Worm (Caenorhabditis elegans): Measurements from ENCODE around the gene mod-1.

Gene mod-1

ce11 chrV:8936791-8937475 is 23.1 kb upstream of the mod-1 start (continued):
- no peak for TF ChIP-seq hmg-1.1 (GFP tag; IDR thresholded peaks at IDR 0.05)
- TF ChIP-seq F26F4.8 (GFP tag; conservative IDR thresholded peaks at IDR 0.05): no peak
- TF ChIP-seq dmd-6 (GFP tag; IDR thresholded peaks at IDR 0.05): peak; percentile 8; the same call in 1 of the 2 replicates
- peak; percentile 8 for TF ChIP-seq ama-1 (optimal IDR thresholded peaks at IDR 0.05)
- TF ChIP-seq T26A8.4 (GFP tag; IDR thresholded peaks at IDR 0.05): no peak
- TF ChIP-seq lin-13 (GFP tag; optimal IDR thresholded peaks at IDR 0.05): no peak
- no peak for TF ChIP-seq zfp-2 (tag; optimal IDR thresholded peaks at IDR 0.05)
- no peak for TF ChIP-seq aly-2 (tag; optimal IDR thresholded peaks at IDR 0.05)

- TF ChIP-seq lsy-2 (tag; optimal IDR thresholded peaks at IDR 0.05): peak in 1 of 2 experiments; percentile 71
- peak in 1 of 2 experiments; percentile 98 for TF ChIP-seq unc-62 (GFP tag; optimal IDR thresholded peaks at IDR 0.05 in 1 of 2)
- no peak for TF ChIP-seq unc-62 (tag; optimal IDR thresholded peaks at IDR 0.05)
- TF ChIP-seq lin-29 (GFP tag; IDR thresholded peaks at IDR 0.05): peak; percentile 69; the same call in 1 of the 2 replicates
- TF ChIP-seq F26F4.8 (GFP tag; conservative IDR thresholded peaks at IDR 0.05): no peak
- no peak for TF ChIP-seq D1046.2 (GFP tag; IDR thresholded peaks at IDR 0.05)
- peak; percentile 88 for TF ChIP-seq nhr-25 (tag; optimal IDR thresholded peaks at IDR 0.05; ENCODE audit: borderline replicate concordance, insufficient read depth)
- no peak for TF ChIP-seq R02D3.7 (tag; optimal IDR thresholded peaks at IDR 0.05)
- TF ChIP-seq nhr-42 (GFP tag; IDR thresholded peaks at IDR 0.05): peak; percentile 77; the same call in 1 of the 2 replicates
- no peak for TF ChIP-seq zag-1 (tag; optimal IDR thresholded peaks at IDR 0.05)
- TF ChIP-seq fos-1 (tag; optimal IDR thresholded peaks at IDR 0.05): no peak
- peak; percentile 54 for TF ChIP-seq mxl-3 (GFP tag; optimal IDR thresholded peaks at IDR 0.05)
- TF ChIP-seq nhr-41 (GFP tag; IDR thresholded peaks at IDR 0.05): no peak
- TF ChIP-seq hif-1 (tag; optimal IDR thresholded peaks at IDR 0.05): peak in 1 of 2 experiments; percentile 64
- TF ChIP-seq zfp-3 (GFP tag; conservative IDR thresholded peaks at IDR 0.05): peak; percentile 93
- no peak for TF ChIP-seq snpc-4 (tag; optimal IDR thresholded peaks at IDR 0.05)
- peak; percentile 70 for TF ChIP-seq T26A8.4 (GFP tag; IDR thresholded peaks at IDR 0.05)
- TF ChIP-seq spr-3 (GFP tag; optimal IDR thresholded peaks at IDR 0.05): peak; percentile 76
- TF ChIP-seq dmd-8 (GFP tag; IDR thresholded peaks at IDR 0.05): no peak
- TF ChIP-seq nhr-6 (tag; optimal IDR thresholded peaks at IDR 0.05): peak; percentile 4
- peak; percentile 45; the same call in 1 of the 2 replicates for TF ChIP-seq arid-1 (GFP tag; conservative IDR thresholded peaks at IDR 0.05)
- TF ChIP-seq nhr-11 (tag; optimal IDR thresholded peaks at IDR 0.05): peak; percentile 88
- 0 out of 4 replicates have a peak, but pooled peaks of 1 of the 2 experiments have one; percentile 65 for TF ChIP-seq madf-5 (GFP tag; IDR thresholded peaks at IDR 0.05)
- no peak for TF ChIP-seq ceh-32 (tag; optimal IDR thresholded peaks at IDR 0.05; ENCODE audit: poor library complexity)
- TF ChIP-seq tag-97 (GFP tag; IDR thresholded peaks at IDR 0.05): no peak
- no peak for TF ChIP-seq ces-1 (GFP tag; optimal IDR thresholded peaks at IDR 0.05)
- TF ChIP-seq ztf-11 (tag; optimal IDR thresholded peaks at IDR 0.05): no peak
- no peak for TF ChIP-seq ZK337.2 (GFP tag; IDR thresholded peaks at IDR 0.05)
- TF ChIP-seq skn-1 (tag; optimal IDR thresholded peaks at IDR 0.05): no peak
- TF ChIP-seq F44E2.7 (GFP tag; IDR thresholded peaks at IDR 0.05): no peak
- TF ChIP-seq daf-12 (tag; optimal IDR thresholded peaks at IDR 0.05): no peak
- TF ChIP-seq lim-7 (GFP tag; IDR thresholded peaks at IDR 0.05): peak; percentile 38; the same call in 1 of the 2 replicates
- TF ChIP-seq aha-1 (tag): peak; percentile 86
- no peak for TF ChIP-seq zfp-2 (tag; optimal IDR thresholded peaks at IDR 0.05)
- TF ChIP-seq lin-15B (tag; optimal IDR thresholded peaks at IDR 0.05): no peak
- TF ChIP-seq dmd-9 (GFP tag; IDR thresholded peaks at IDR 0.05): 0 out of 2 replicates have a peak, but pooled peaks have one; percentile 15
- TF ChIP-seq vab-7 (GFP tag; IDR thresholded peaks at IDR 0.05): peak; percentile 49; the same call in 1 of the 2 replicates
- no peak for TF ChIP-seq F37D6.2 (tag; optimal IDR thresholded peaks at IDR 0.05)
- TF ChIP-seq dpl-1 (GFP tag; optimal IDR thresholded peaks at IDR 0.05): peak; percentile 49
- TF ChIP-seq zip-11 (GFP tag; IDR thresholded peaks at IDR 0.05): no peak
- TF ChIP-seq hlh-11 (tag; optimal IDR thresholded peaks at IDR 0.05): peak; percentile 97
- peak; percentile 94 for TF ChIP-seq dmd-6 (GFP tag; IDR thresholded peaks at IDR 0.05)
- no peak for TF ChIP-seq ceh-44 (GFP tag; IDR thresholded peaks at IDR 0.05)
- TF ChIP-seq daf-8 (GFP tag; IDR thresholded peaks at IDR 0.05): no peak
These were observed 22.3 kb upstream of the mod-1 start, which contains the start of gene unc-23 for ce11 chrV:8936184-8936589. Gene unc-23, plus strand, starts transcription at chrV:8936359.
